Fruit fly (Drosophila melanogaster) whole organism, embryonic: ENCODE measurements around the gene CG11342.

Experiments used
- ATbp ChIP-seq: fragments of 200-800 bp; sonication (Bioruptor generic); optimal IDR thresholded peaks from 2 replicates; lab custom pipeline; 2017; ENCODE audit warnings: missing biosample characterization, mild to moderate bottlenecking, missing genetic modification characterization, missing genetic modification reagents
- Atf-2 ChIP-seq: fragments of 200-800 bp; sonication (Bioruptor generic); optimal IDR thresholded peaks from 2 replicates; lab custom pipeline; 2016; ENCODE audit warnings: missing biosample characterization, missing genetic modification characterization
- CG10321 ChIP-seq: fragments of 200-800 bp; sonication (Bioruptor generic); IDR thresholded peaks from 2 replicates; pipeline ENCODE4 v1.3.6; 2022; ENCODE audit warnings: missing biosample characterization, missing genetic modification characterization
- CG12219 ChIP-seq: fragments of 200-800 bp; sonication (Bioruptor generic); optimal IDR thresholded peaks from 3 replicates; lab custom pipeline; 2018; ENCODE audit warnings: missing biosample characterization, mild to moderate bottlenecking, missing genetic modification characterization
- CG13424 ChIP-seq: fragments of 200-800 bp; sonication (Bioruptor generic); optimal IDR thresholded peaks from 2 replicates; lab custom pipeline; 2019; ENCODE audit warnings: missing biosample characterization, mild to moderate bottlenecking, missing genetic modification characterization, moderate library complexity
- CG17361 ChIP-seq: fragments of 200-800 bp; sonication (Bioruptor generic); IDR thresholded peaks from 3 replicates; pipeline ENCODE4 v1.3.6; 2022; ENCODE audit warnings: missing biosample characterization, missing genetic modification characterization
- CG17385 ChIP-seq: fragments of 200-800 bp; sonication (Bioruptor generic); optimal IDR thresholded peaks from 3 replicates; lab custom pipeline; 2018; ENCODE audit warnings: missing biosample characterization, mild to moderate bottlenecking, missing genetic modification characterization
- CG1792 ChIP-seq: fragments of 200-800 bp; sonication (Bioruptor generic); optimal IDR thresholded peaks from 2 replicates; lab custom pipeline; 2016; ENCODE audit warnings: missing biosample characterization, missing genetic modification characterization
- CG30020 ChIP-seq: fragments of 200-800 bp; optimal IDR thresholded peaks from 2 replicates; lab custom pipeline; 2019; ENCODE audit warnings: missing biosample characterization, mild to moderate bottlenecking, missing genetic modification characterization, moderate library complexity
- CG5953 ChIP-seq: fragments of 200-800 bp; sonication (Bioruptor generic); IDR thresholded peaks from 2 replicates; pipeline ENCODE4 v1.3.6; 2022; ENCODE audit warnings: missing biosample characterization, missing genetic modification characterization
- CG6175 ChIP-seq: fragments of 200-800 bp; sonication (Bioruptor generic); IDR thresholded peaks from 3 replicates; pipeline ENCODE4 v1.3.6; 2022; ENCODE audit warnings: missing biosample characterization, missing genetic modification characterization
- CG8089 ChIP-seq: fragments of 200-800 bp; sonication (Bioruptor generic); optimal IDR thresholded peaks from 3 replicates; lab custom pipeline; 2016; ENCODE audit warnings: missing biosample characterization, missing genetic modification characterization
- Dbx ChIP-seq: fragments of 200-800 bp; sonication (Bioruptor generic); IDR thresholded peaks from 3 replicates; pipeline ENCODE4 v1.3.6; 2022; ENCODE audit warnings: missing biosample characterization, missing genetic modification characterization
- Dek ChIP-seq: fragments of 200-800 bp; sonication (Bioruptor generic); optimal IDR thresholded peaks from 3 replicates; lab custom pipeline; 2019; ENCODE audit warnings: missing biosample characterization, mild to moderate bottlenecking, missing genetic modification characterization, moderate library complexity
- Dip3 ChIP-seq: fragments of 200-800 bp; sonication (Bioruptor generic); optimal IDR thresholded peaks from 3 replicates; lab custom pipeline; 2016; ENCODE audit warnings: missing biosample characterization, missing genetic modification characterization
- Dll ChIP-seq: fragments of 200-800 bp; sonication (Bioruptor generic); IDR thresholded peaks from 4 replicates; pipeline ENCODE4 v1.3.6; 2022; ENCODE audit warnings: missing biosample characterization, missing genetic modification characterization; ENCODE audit not compliant: partially characterized antibody
- Doc3 ChIP-seq: fragments of 200-800 bp; sonication (Bioruptor generic); IDR thresholded peaks from 3 replicates; pipeline ENCODE4 v1.3.6; 2022; ENCODE audit warnings: missing biosample characterization, missing genetic modification characterization; ENCODE audit not compliant: partially characterized antibody
- HLH4C ChIP-seq: fragments of 200-800 bp; sonication (Bioruptor generic); IDR thresholded peaks from 3 replicates; pipeline ENCODE4 v1.3.6; 2022; ENCODE audit warnings: missing biosample characterization, missing genetic modification characterization; ENCODE audit not compliant: partially characterized antibody
- Hey ChIP-seq: fragments of 200-800 bp; sonication (Bioruptor generic); optimal IDR thresholded peaks from 3 replicates; lab custom pipeline; 2018; ENCODE audit warnings: missing biosample characterization, mild to moderate bottlenecking, missing genetic modification characterization
- Jarid2 ChIP-seq: fragments of 200-800 bp; sonication (Bioruptor generic); optimal IDR thresholded peaks from 3 replicates; lab custom pipeline; 2017; ENCODE audit warnings: mild to moderate bottlenecking, missing biosample characterization, missing genetic modification reagents, missing genetic modification characterization
- Opbp ChIP-seq: fragments of 200-800 bp; sonication (Bioruptor generic); IDR thresholded peaks from 3 replicates; pipeline ENCODE4 v1.3.6; 2022; ENCODE audit warnings: missing biosample characterization, missing genetic modification characterization; ENCODE audit not compliant: partially characterized antibody
- Poxn ChIP-seq: fragments of 200-800 bp; sonication (Bioruptor generic); IDR thresholded peaks from 2 replicates; pipeline ENCODE4 v1.3.6; 2022; ENCODE audit warnings: missing biosample characterization, missing genetic modification characterization
- YL-1 ChIP-seq: fragments of 200-800 bp; sonication (Bioruptor generic); optimal IDR thresholded peaks from 3 replicates; lab custom pipeline; 2017; ENCODE audit warnings: missing biosample characterization, mild to moderate bottlenecking, missing genetic modification characterization
- amos ChIP-seq: fragments of 200-800 bp; sonication (Bioruptor generic); IDR thresholded peaks from 2 replicates; pipeline ENCODE4 v1.3.6; 2022; ENCODE audit warnings: missing biosample characterization, missing genetic modification characterization; ENCODE audit not compliant: partially characterized antibody
- ap ChIP-seq: fragments of 200-800 bp; sonication (Bioruptor generic); IDR thresholded peaks from 2 replicates; pipeline ENCODE4 v1.3.6; 2022; ENCODE audit warnings: missing biosample characterization, missing genetic modification characterization
- bbx ChIP-seq: fragments of 200-800 bp; sonication (Bioruptor generic); IDR thresholded peaks from 2 replicates; pipeline ENCODE4 v1.3.6; 2022; ENCODE audit warnings: missing biosample characterization, missing genetic modification characterization; ENCODE audit not compliant: partially characterized antibody
- bowl ChIP-seq: fragments of 200-800 bp; sonication (Bioruptor generic); IDR thresholded peaks from 2 replicates; pipeline ENCODE4 v1.3.6; 2022; ENCODE audit warnings: missing biosample characterization, missing genetic modification characterization
- bsh ChIP-seq, 2 experiments: fragments of 200-800 bp; sonication (Bioruptor generic); optimal IDR thresholded peaks; 2 replicates each; lab custom pipeline; 2017 to 2018; ENCODE audit warnings: mild to moderate bottlenecking in 2 of 2, missing biosample characterization in 2 of 2, missing genetic modification characterization in 2 of 2, moderate library complexity in 1 of 2
- ci ChIP-seq: fragments of 200-800 bp; sonication (Bioruptor generic); IDR thresholded peaks from 3 replicates; pipeline ENCODE4 v1.3.6; 2022; ENCODE audit warnings: missing biosample characterization, missing genetic modification characterization
- dati ChIP-seq: fragments of 200-800 bp; sonication (Bioruptor generic); IDR thresholded peaks from 2 replicates; pipeline ENCODE4 v1.3.6; 2022; ENCODE audit warnings: missing biosample characterization, missing genetic modification characterization
- dmrt11E ChIP-seq: fragments of 200-800 bp; sonication (Bioruptor generic); optimal IDR thresholded peaks from 3 replicates; lab custom pipeline; 2018; ENCODE audit warnings: missing biosample characterization, mild to moderate bottlenecking, missing genetic modification characterization, moderate library complexity
- dmrt99B ChIP-seq: fragments of 200-800 bp; sonication (Bioruptor generic); optimal IDR thresholded peaks from 2 replicates; lab custom pipeline; 2018; ENCODE audit warnings: missing biosample characterization, mild to moderate bottlenecking, missing genetic modification characterization, moderate library complexity
- eve ChIP-seq, 2 experiments: fragments of >200 bp; optimal IDR thresholded peaks; 2 replicates each; lab custom pipeline; 2017; ENCODE audit warnings: missing biosample characterization in 2 of 2, missing genetic modification characterization in 2 of 2
- gce ChIP-seq: fragments of 200-800 bp; sonication (Bioruptor generic); IDR thresholded peaks from 3 replicates; pipeline ENCODE4 v1.3.6; 2022; ENCODE audit warnings: missing biosample characterization, missing genetic modification characterization
- gt ChIP-seq: fragments of 200-800 bp; sonication (Bioruptor generic); IDR thresholded peaks from 2 replicates; pipeline ENCODE4 v1.3.6; 2022; ENCODE audit warnings: missing biosample characterization, missing genetic modification characterization
- jumu ChIP-seq: fragments of 200-800 bp; sonication (Bioruptor generic); optimal IDR thresholded peaks from 3 replicates; lab custom pipeline; 2016; ENCODE audit warnings: missing biosample characterization, missing genetic modification characterization
- prd ChIP-seq, 3 experiments: fragments of >200 bp in 2 of 3; fragments of 200-800 bp in 1 of 3; sonication (Bioruptor generic) in 1 of 3; optimal IDR thresholded peaks in 2 of 3; IDR thresholded peaks in 1 of 3; 2 replicates in 2 of 3; 3 replicates in 1 of 3; pipeline versions ENCODE4 v1.3.6 to Lab custom; 2017 to 2022; ENCODE audit warnings: missing biosample characterization in 1 of 3, missing genetic modification characterization in 1 of 3
- salm ChIP-seq: fragments of 200-800 bp; sonication (Bioruptor generic); optimal IDR thresholded peaks from 2 replicates; lab custom pipeline; 2018; ENCODE audit warnings: missing biosample characterization, mild to moderate bottlenecking, missing genetic modification characterization
- scrt ChIP-seq: fragments of 200-800 bp; sonication (Bioruptor generic); optimal IDR thresholded peaks from 2 replicates; lab custom pipeline; 2018; ENCODE audit warnings: missing biosample characterization, mild to moderate bottlenecking, missing genetic modification characterization, moderate library complexity
- shn ChIP-seq: fragments of 200-800 bp; sonication (Bioruptor generic); optimal IDR thresholded peaks from 3 replicates; lab custom pipeline; 2016; ENCODE audit warnings: missing biosample characterization, missing genetic modification characterization
- sqz ChIP-seq: fragments of 200-800 bp; sonication (Bioruptor generic); optimal IDR thresholded peaks from 3 replicates; lab custom pipeline; 2018; ENCODE audit warnings: missing biosample characterization, mild to moderate bottlenecking, missing genetic modification characterization
- sr ChIP-seq: fragments of 200-800 bp; sonication (Bioruptor generic); IDR thresholded peaks from 3 replicates; pipeline ENCODE4 v1.3.6; 2022; ENCODE audit warnings: missing biosample characterization, missing genetic modification characterization
- wek ChIP-seq: fragments of 200-800 bp; sonication (Bioruptor generic); optimal IDR thresholded peaks from 3 replicates; lab custom pipeline; 2018; ENCODE audit warnings: missing biosample characterization, mild to moderate bottlenecking, missing genetic modification characterization, moderate library complexity

Gene CG11342

DNA sequence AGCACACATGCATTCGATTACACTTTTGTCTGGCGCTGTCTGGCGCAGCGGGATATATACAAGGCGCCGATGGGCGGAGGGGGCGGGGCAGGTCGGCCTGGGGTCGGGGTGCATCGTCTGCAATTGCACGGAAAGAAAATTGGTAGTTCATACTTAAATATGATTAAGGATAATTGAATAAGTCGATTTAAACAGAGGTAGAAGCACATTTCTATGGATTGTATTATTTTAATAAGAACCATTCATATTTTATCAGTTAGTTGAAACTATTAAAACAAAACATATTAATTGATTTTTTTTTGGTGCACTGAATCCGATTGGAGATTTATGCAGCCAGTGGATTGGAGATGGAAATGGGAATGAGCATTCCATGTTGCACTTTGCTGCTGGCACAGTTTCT lies 32.6 kb upstream of the CG11342 start (continued):
- TF ChIP-seq salm (tag; lab: Kevin White, UChicago) (no peak), Hey (no peak), CG1792 (GFP tag; lab: Kevin White, UChicago) (no peak), prd (optimal IDR thresholded peaks at IDR 0.05; lab: Kevin White, UChicago) (no peak), prd (GFP tag; IDR thresholded peaks at IDR 0.05; lab: Robert Waterston, UW) (peak; percentile 60; the same call in 2 of the 3 replicates), Dip3 (GFP tag; lab: Kevin White, UChicago) (no peak), CG30020 (tag; lab: Kevin White, UChicago) (no peak), Poxn (GFP tag; lab: Robert Waterston, UW) (no peak), gce (GFP tag; lab: Robert Waterston, UW) (no peak), CG17361 (GFP tag; lab: Robert Waterston, UW) (peak; percentile 29; the same call in 1 of the 3 replicates), CG13424 (tag; lab: Kevin White, UChicago) (no peak), wek (GFP tag; lab: Kevin White, UChicago) (no peak), CG8089 (GFP tag; lab: Kevin White, UChicago) (no peak), shn (no peak), eve (GFP tag; optimal IDR thresholded peaks at IDR 0.05; lab: Kevin White, UChicago) (no peak), bbx (GFP tag; lab: Robert Waterston, UW) (no peak), bowl (GFP tag; lab: Robert Waterston, UW) (no peak), Dek (tag; lab: Kevin White, UChicago) (no peak)
- TF ChIP-seq, all 482 proteins: peak for 57

DNA sequence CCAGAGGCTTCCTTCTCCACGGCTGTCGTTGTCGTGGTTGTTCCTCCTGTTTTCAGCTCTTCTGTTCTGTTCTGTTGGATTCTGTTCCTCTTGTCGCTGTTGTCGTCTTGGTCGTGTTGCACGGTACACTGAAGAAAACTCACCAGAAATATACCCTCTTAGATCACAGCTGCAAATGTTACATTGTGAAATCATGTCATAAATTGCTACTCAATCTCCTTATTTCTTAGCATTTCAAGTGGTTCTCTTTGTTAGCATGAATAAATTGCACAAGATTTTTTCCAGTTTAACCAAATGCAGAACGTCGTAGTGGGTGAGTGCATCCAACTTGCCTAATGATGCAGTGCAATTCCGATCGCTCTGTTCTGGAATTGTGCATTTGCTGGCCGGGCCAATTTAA lies 30.6 kb upstream of the CG11342 start:
- TF ChIP-seq bsh (GFP tag; optimal IDR thresholded peaks at IDR 0.05; lab: Kevin White, UChicago) (peak; percentile 12 to 24), gce (GFP tag; lab: Robert Waterston, UW) (no peak), HLH4C (GFP tag; lab: Robert Waterston, UW) (no peak), Opbp (GFP tag; lab: Robert Waterston, UW) (no peak), Dll (GFP tag; lab: Robert Waterston, UW) (no peak), ATbp (GFP tag; lab: Kevin White, UChicago) (no peak), Dbx (GFP tag; lab: Robert Waterston, UW) (no peak)

DNA sequence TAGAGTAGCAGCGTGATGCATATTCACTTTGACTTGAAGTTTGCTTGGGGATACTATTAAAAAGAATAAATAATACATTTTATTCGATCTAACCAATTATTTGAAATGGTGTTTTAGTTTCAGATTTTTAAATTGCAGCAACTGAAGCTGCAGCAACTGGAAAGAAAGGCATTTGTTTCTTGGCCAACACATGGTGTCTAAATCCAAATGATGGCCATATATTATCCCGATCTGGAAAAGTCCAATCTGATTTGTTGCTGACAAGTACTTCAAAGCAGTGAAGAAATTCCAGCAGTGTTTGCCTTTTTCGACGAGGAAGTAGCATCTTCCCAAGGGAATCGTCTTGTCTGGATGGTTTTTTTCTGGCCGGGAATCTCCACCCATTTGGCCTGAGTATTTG lies 29.9 kb upstream of the CG11342 start:
- no peak for TF ChIP-seq Doc3 (GFP tag; lab: Robert Waterston, UW)
- no peak for TF ChIP-seq YL-1
- TF ChIP-seq sqz (GFP tag; lab: Kevin White, UChicago), result no peak
- TF ChIP-seq dmrt11E (tag; lab: Kevin White, UChicago), result no peak
- no peak for TF ChIP-seq Jarid2 (GFP tag; lab: Kevin White, UChicago)
- no peak for TF ChIP-seq CG5953 (GFP tag; lab: Robert Waterston, UW)
- TF ChIP-seq dati (GFP tag; lab: Robert Waterston, UW), result no peak
- no peak for TF ChIP-seq CG12219 (GFP tag; lab: Kevin White, UChicago)
- no peak for TF ChIP-seq sr (GFP tag; lab: Robert Waterston, UW)
- no peak for TF ChIP-seq ap
- TF ChIP-seq CG10321 (GFP tag; lab: Robert Waterston, UW), result no peak
- no peak for TF ChIP-seq gt (GFP tag; lab: Robert Waterston, UW)
- no peak for TF ChIP-seq Atf-2
- TF ChIP-seq ci, result no peak
- TF ChIP-seq scrt (GFP tag; lab: Kevin White, UChicago), result no peak
- no peak for TF ChIP-seq amos (GFP tag; lab: Robert Waterston, UW)
- no peak for TF ChIP-seq jumu (GFP tag; lab: Kevin White, UChicago)
- TF ChIP-seq CG17385 (GFP tag; lab: Kevin White, UChicago), result no peak
- TF ChIP-seq CG6175 (GFP tag; lab: Robert Waterston, UW), result no peak
- no peak for TF ChIP-seq dmrt99B (tag; lab: Kevin White, UChicago)
